Worm (Caenorhabditis elegans): ENCODE measurements around the gene F44F4.15.

The F44F4.15 gene

DNA sequence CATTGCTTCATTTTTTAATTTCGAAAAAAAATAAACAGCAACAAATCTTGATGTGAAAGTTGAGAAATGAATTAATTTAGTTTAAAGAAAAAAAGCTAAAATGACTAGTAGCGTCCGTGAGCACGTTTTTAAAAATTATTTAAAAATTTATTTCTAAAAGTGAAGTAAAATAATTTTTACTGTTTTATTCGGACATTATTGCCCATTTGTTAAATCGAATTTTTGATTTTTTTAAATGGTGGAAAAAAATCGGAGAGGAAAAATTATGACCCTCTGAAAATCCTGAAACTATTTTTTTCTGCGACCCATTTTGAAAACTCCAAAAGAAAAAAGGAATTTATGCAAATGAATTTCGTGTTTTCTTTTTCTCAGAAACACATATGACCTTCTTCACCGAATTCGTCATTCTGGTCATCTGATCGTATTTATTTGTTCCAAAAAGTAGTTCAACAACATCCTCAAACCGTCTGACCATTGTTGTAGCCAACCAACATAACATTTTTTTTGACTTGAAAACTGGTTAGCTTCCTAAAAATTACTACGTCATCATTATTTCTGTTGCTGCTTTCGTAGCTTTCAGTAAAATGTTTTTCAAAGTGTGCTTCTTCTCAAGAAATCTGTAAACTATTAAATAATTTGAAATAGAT, 28.5 kb upstream of the F44F4.15 start, which contains the start of gene F44F4.3:
F44F4.3 (minus strand) TSS at position 51 of the 647 bp plus-strand sequence.
- TF ChIP-seq gei-17 (GFP tag; optimal IDR thresholded peaks at IDR 0.05) (no peak), T26A5.8 (tag; optimal IDR thresholded peaks at IDR 0.05) (no peak), fkh-3 (tag; optimal IDR thresholded peaks at IDR 0.05) (no peak), F37B4.10 (GFP tag; IDR thresholded peaks at IDR 0.05) (no peak), ceh-27 (GFP tag; optimal IDR thresholded peaks at IDR 0.05) (no peak), cebp-2 (GFP tag; IDR thresholded peaks at IDR 0.05) (no peak), mcd-1 (GFP tag; IDR thresholded peaks at IDR 0.05) (no peak), attf-5 (GFP tag; optimal IDR thresholded peaks at IDR 0.05) (no peak), madf-6 (GFP tag; IDR thresholded peaks at IDR 0.05) (no peak), B0261.1 (tag; optimal IDR thresholded peaks at IDR 0.05) (no peak), nfya-2 (GFP tag; IDR thresholded peaks at IDR 0.05) (no peak)

- TF ChIP-seq cebp-1 (GFP tag; IDR thresholded peaks at IDR 0.05) (0 out of 2 replicates have a peak, but pooled peaks have one; percentile 20), cebp-1 (tag; optimal IDR thresholded peaks at IDR 0.05) (peak; percentile 70), hsf-1 (GFP tag; IDR thresholded peaks at IDR 0.05) (no peak), ceh-27 (GFP tag; optimal IDR thresholded peaks at IDR 0.05) (no peak), hlh-26 (GFP tag; conservative IDR thresholded peaks at IDR 0.05) (no peak), ceh-58 (GFP tag; IDR thresholded peaks at IDR 0.05) (no peak), nfyb-1 (GFP tag; IDR thresholded peaks at IDR 0.05) (no peak), lin-54 (GFP tag; optimal IDR thresholded peaks at IDR 0.05) (no peak), egrh-3 (GFP tag; IDR thresholded peaks at IDR 0.05) (no peak)
Observed at ce11 chrII:10887097-10887496, 27.4 kb upstream of the F44F4.15 start.

ce11 chrII:10888979-10889378, 25.5 kb upstream of the F44F4.15 start, which contains the start of gene ptr-8:
TSS of gene ptr-8 (plus strand) at chrII:10889279.
- TF ChIP-seq madf-10 (tag; optimal IDR thresholded peaks at IDR 0.05) (no peak), unc-62 (GFP tag; optimal IDR thresholded peaks at IDR 0.05) (no peak), zfh-2 (GFP tag; conservative IDR thresholded peaks at IDR 0.05) (no peak), aptf-2 (GFP tag; conservative IDR thresholded peaks at IDR 0.05) (no peak), xnd-1 (tag; optimal IDR thresholded peaks at IDR 0.05) (no peak), efl-1 (GFP tag; optimal IDR thresholded peaks at IDR 0.05) (no peak), die-1 (tag; optimal IDR thresholded peaks at IDR 0.05) (no peak), rpc-1 (optimal IDR thresholded peaks at IDR 0.05) (no peak), rpc-1 (tag; optimal IDR thresholded peaks at IDR 0.05) (no peak), zim-3 (tag; optimal IDR thresholded peaks at IDR 0.05) (no peak), ztf-26 (tag; optimal IDR thresholded peaks at IDR 0.05) (no peak), tbx-9 (tag; optimal IDR thresholded peaks at IDR 0.05; ENCODE audit: borderline replicate concordance) (no peak), mes-4 (tag; optimal IDR thresholded peaks at IDR 0.05) (no peak), him-1 (tag; optimal IDR thresholded peaks at IDR 0.05) (no peak)

- TF ChIP-seq repo-1 (tag; optimal IDR thresholded peaks at IDR 0.05) (no peak), B0336.3 (GFP tag; IDR thresholded peaks at IDR 0.05) (no peak), Y53G8AR.9 (GFP tag; conservative IDR thresholded peaks at IDR 0.05) (no peak), hmg-20 (GFP tag; IDR thresholded peaks at IDR 0.05) (no peak), atf-7 (tag; optimal IDR thresholded peaks at IDR 0.05) (no peak), madf-6 (GFP tag; IDR thresholded peaks at IDR 0.05) (no peak), nhr-90 (tag; optimal IDR thresholded peaks at IDR 0.05) (no peak), snpc-1.3 (tag; optimal IDR thresholded peaks at IDR 0.05; ENCODE audit: insufficient read depth) (no peak), ceh-27 (GFP tag; optimal IDR thresholded peaks at IDR 0.05) (no peak), F33H1.4 (GFP tag; IDR thresholded peaks at IDR 0.05) (no peak), lag-1 (GFP tag; IDR thresholded peaks at IDR 0.05) (no peak), ets-4 (GFP tag; optimal IDR thresholded peaks at IDR 0.05) (no peak), ztf-26 (tag; optimal IDR thresholded peaks at IDR 0.05) (no peak), F10E7.11 (tag; optimal IDR thresholded peaks at IDR 0.05) (no peak), tbx-9 (tag; optimal IDR thresholded peaks at IDR 0.05; ENCODE audit: borderline replicate concordance) (no peak), let-526 (GFP tag; IDR thresholded peaks at IDR 0.05) (no peak), mel-28 (tag; optimal IDR thresholded peaks at IDR 0.05; ENCODE audit: borderline replicate concordance) (no peak), pha-4 (tag; optimal IDR thresholded peaks at IDR 0.05) (no peak)
Observed at ce11 chrII:10894996-10895395, 19.5 kb upstream of the F44F4.15 start, which contains the start of gene sra-10. TSS of gene sra-10 (minus strand) at chrII:10895096.
